Worm (Caenorhabditis elegans) whole organism, L2 larva: Measurements from ENCODE around the gene acl-6.

Source experiments
- C34F6.9 ChIP-seq: fragments of 150-350 bp; optimal IDR thresholded peaks from 2 replicates; lab custom pipeline; 2014; ENCODE audit warnings: missing biosample characterization, missing genetic modification characterization
- F13H6.1 ChIP-seq: sonication (generic microtip); optimal IDR thresholded peaks from 2 replicates; lab custom pipeline; 2016; ENCODE audit warnings: missing genetic modification characterization, missing compliant biosample characterization
- R02D3.7 ChIP-seq: fragments of 150-350 bp; optimal IDR thresholded peaks from 2 replicates; lab custom pipeline; 2014; ENCODE audit warnings: missing biosample characterization, missing genetic modification characterization
- ZK546.5 ChIP-seq: sonication (generic microtip); optimal IDR thresholded peaks from 2 replicates; lab custom pipeline; 2017; ENCODE audit warnings: missing biosample characterization, missing genetic modification characterization
- alr-1 ChIP-seq: fragments of 150-350 bp; optimal IDR thresholded peaks from 2 replicates; lab custom pipeline; 2014; ENCODE audit warnings: missing biosample characterization, missing genetic modification characterization
- aly-2 ChIP-seq: fragments of 150-350 bp; optimal IDR thresholded peaks from 2 replicates; lab custom pipeline; 2014; ENCODE audit warnings: missing biosample characterization, missing genetic modification characterization
- ceh-16 ChIP-seq: fragments of 150-350 bp; optimal IDR thresholded peaks from 2 replicates; lab custom pipeline; 2014; ENCODE audit warnings: missing biosample characterization, missing genetic modification characterization
- crh-2 ChIP-seq: sonication (generic microtip); optimal IDR thresholded peaks from 2 replicates; lab custom pipeline; 2017; ENCODE audit warnings: missing biosample characterization, missing genetic modification characterization
- dmd-4 ChIP-seq: sonication (generic microtip); optimal IDR thresholded peaks from 2 replicates; lab custom pipeline; 2017; ENCODE audit warnings: missing biosample characterization, missing genetic modification characterization
- egl-27 ChIP-seq: sonication (generic microtip); optimal IDR thresholded peaks from 3 replicates; lab custom pipeline; 2017; ENCODE audit warnings: missing biosample characterization, missing genetic modification reagents, missing genetic modification characterization
- elt-1 ChIP-seq: fragments of 150-350 bp; optimal IDR thresholded peaks from 2 replicates; lab custom pipeline; 2014; ENCODE audit warnings: missing biosample characterization, missing genetic modification characterization
- fos-1 ChIP-seq: fragments of 150-350 bp; optimal IDR thresholded peaks from 2 replicates; lab custom pipeline; 2014; ENCODE audit warnings: missing biosample characterization, missing genetic modification characterization
- gmeb-1 ChIP-seq: fragments of 150-350 bp; optimal IDR thresholded peaks from 2 replicates; lab custom pipeline; 2014; ENCODE audit warnings: missing biosample characterization, missing genetic modification characterization
- lin-11 ChIP-seq: fragments of 150-350 bp; sonication (generic microtip); optimal IDR thresholded peaks from 2 replicates; lab custom pipeline; 2014; ENCODE audit warnings: missing biosample characterization, missing genetic modification characterization, inconsistent platforms, mixed read lengths
- lin-39 ChIP-seq: fragments of 150-350 bp; optimal IDR thresholded peaks from 2 replicates; lab custom pipeline; 2014; ENCODE audit warnings: missing biosample characterization, missing genetic modification reagents, missing genetic modification characterization
- mab-5 ChIP-seq: fragments of 150-350 bp; optimal IDR thresholded peaks from 2 replicates; lab custom pipeline; 2014; ENCODE audit warnings: missing biosample characterization, missing genetic modification characterization
- mbf-1 ChIP-seq: sonication (generic microtip); optimal IDR thresholded peaks from 2 replicates; lab custom pipeline; 2017; ENCODE audit warnings: missing biosample characterization, missing genetic modification characterization
- mdl-1 ChIP-seq, 2 experiments: fragments of 150-350 bp in 1 of 2; sonication (generic microtip) in 1 of 2; optimal IDR thresholded peaks; 2 replicates each; lab custom pipeline; 2017; ENCODE audit warnings: missing biosample characterization in 2 of 2, missing genetic modification characterization in 2 of 2
- nhr-10 ChIP-seq: sonication (generic microtip); optimal IDR thresholded peaks from 2 replicates; lab custom pipeline; 2017; ENCODE audit warnings: missing biosample characterization, missing genetic modification characterization
- nhr-11 ChIP-seq: fragments of 150-350 bp; optimal IDR thresholded peaks from 2 replicates; lab custom pipeline; 2014; ENCODE audit warnings: missing biosample characterization, missing genetic modification characterization
- nhr-12 ChIP-seq: fragments of 150-350 bp; optimal IDR thresholded peaks from 2 replicates; lab custom pipeline; 2014; ENCODE audit warnings: missing biosample characterization, missing genetic modification characterization
- nhr-129 ChIP-seq: fragments of 150-350 bp; optimal IDR thresholded peaks from 2 replicates; lab custom pipeline; 2014; ENCODE audit warnings: missing biosample characterization, missing genetic modification characterization
- nhr-21 ChIP-seq: fragments of 150-350 bp; optimal IDR thresholded peaks from 2 replicates; lab custom pipeline; 2014; ENCODE audit warnings: missing biosample characterization, missing genetic modification characterization
- nhr-23 ChIP-seq: fragments of 150-350 bp; optimal IDR thresholded peaks from 2 replicates; lab custom pipeline; 2014; ENCODE audit warnings: missing biosample characterization, missing genetic modification reagents, missing genetic modification characterization
- nhr-25 ChIP-seq: fragments of 150-350 bp; sonication (generic microtip); optimal IDR thresholded peaks from 3 replicates; lab custom pipeline; 2014; ENCODE audit warnings: missing biosample characterization, missing genetic modification characterization
- nhr-6 ChIP-seq: fragments of 150-350 bp; optimal IDR thresholded peaks from 2 replicates; lab custom pipeline; 2014; ENCODE audit warnings: missing biosample characterization, missing genetic modification characterization
- nhr-77 ChIP-seq: fragments of 150-350 bp; optimal IDR thresholded peaks from 2 replicates; lab custom pipeline; 2014; ENCODE audit warnings: missing biosample characterization, missing genetic modification characterization
- peb-1 ChIP-seq: fragments of 150-350 bp; optimal IDR thresholded peaks from 2 replicates; lab custom pipeline; 2014; ENCODE audit warnings: missing biosample characterization, missing genetic modification characterization
- sem-4 ChIP-seq: fragments of 150-350 bp; optimal IDR thresholded peaks from 2 replicates; lab custom pipeline; 2014; ENCODE audit warnings: missing biosample characterization, missing genetic modification reagents, missing genetic modification characterization
- skn-1 ChIP-seq: sonication (generic microtip); optimal IDR thresholded peaks from 2 replicates; lab custom pipeline; 2017; ENCODE audit warnings: missing biosample characterization, missing genetic modification characterization
- sma-3 ChIP-seq: sonication (generic microtip); optimal IDR thresholded peaks from 2 replicates; lab custom pipeline; 2016; ENCODE audit warnings: missing genetic modification reagents, missing genetic modification characterization, missing compliant biosample characterization
- sma-9 ChIP-seq, 2 experiments: fragments of 150-350 bp in 1 of 2; sonication (generic microtip) in 1 of 2; optimal IDR thresholded peaks; 2 replicates each; lab custom pipeline; 2014 to 2016; ENCODE audit warnings: missing genetic modification characterization in 2 of 2, mild to moderate bottlenecking in 1 of 2, missing biosample characterization in 1 of 2, missing compliant biosample characterization in 1 of 2, missing genetic modification reagents in 1 of 2, moderate library complexity in 1 of 2
- snpc-4 ChIP-seq: fragments of 150-350 bp; optimal IDR thresholded peaks from 2 replicates; lab custom pipeline; 2014; ENCODE audit warnings: missing biosample characterization, missing genetic modification characterization
- unc-62 ChIP-seq: fragments of 150-350 bp; optimal IDR thresholded peaks from 2 replicates; lab custom pipeline; 2014; ENCODE audit warnings: missing biosample characterization, missing genetic modification reagents, missing genetic modification characterization
- zag-1 ChIP-seq: fragments of 150-350 bp; optimal IDR thresholded peaks from 2 replicates; lab custom pipeline; 2014; ENCODE audit warnings: missing biosample characterization, missing genetic modification characterization
- ztf-1 ChIP-seq: fragments of 200-800 bp; sonication (Bioruptor generic); conservative IDR thresholded peaks from 2 replicates; pipeline ENCODE4 v1.3.6; 2022; ENCODE audit warnings: missing genetic modification characterization, missing compliant biosample characterization
- ztf-11 ChIP-seq: sonication (generic microtip); optimal IDR thresholded peaks from 2 replicates; lab custom pipeline; 2017; ENCODE audit warnings: missing biosample characterization, missing genetic modification characterization
- ztf-4 ChIP-seq: fragments of 150-350 bp; optimal IDR thresholded peaks from 2 replicates; lab custom pipeline; 2014; ENCODE audit warnings: missing biosample characterization, missing genetic modification characterization

acl-6 gene

ce11 chrV:5425008-5425407 is 8.2 kb upstream of the acl-6 start (continued):
- TF ChIP-seq fos-1 (tag; lab: Kevin White, UChicago) (peak; percentile 97), elt-1 (tag; lab: Kevin White, UChicago) (peak; percentile 97)
- TF ChIP-seq, all 48 proteins: peak for 16

ce11 chrV:5426337-5426736 is 6.8 kb upstream of the acl-6 start:
- TF ChIP-seq nhr-25 (tag; lab: Kevin White, UChicago) (peak; percentile 28), alr-1 (tag; lab: Kevin White, UChicago) (no peak), mab-5 (tag; lab: Kevin White, UChicago) (no peak), skn-1 (tag; lab: Kevin White, UChicago) (no peak), lin-11 (no peak), nhr-129 (tag; lab: Kevin White, UChicago) (no peak), ceh-16 (tag; lab: Kevin White, UChicago) (peak; percentile 72), snpc-4 (tag; lab: Kevin White, UChicago) (no peak), R02D3.7 (no peak), unc-62 (GFP tag; lab: Kevin White, UChicago) (no peak), ztf-1 (no peak), F13H6.1 (tag; lab: Kevin White, UChicago) (no peak), elt-1 (tag; lab: Kevin White, UChicago) (peak; percentile 86), nhr-77 (tag; lab: Kevin White, UChicago) (no peak), dmd-4 (no peak), gmeb-1 (tag; lab: Kevin White, UChicago) (no peak), aly-2 (tag; lab: Kevin White, UChicago) (no peak), sma-3 (no peak), nhr-10 (tag; lab: Kevin White, UChicago) (no peak), nhr-23 (tag; lab: Kevin White, UChicago) (peak; percentile 65), egl-27 (tag; lab: Kevin White, UChicago) (no peak), crh-2 (tag; lab: Kevin White, UChicago) (no peak), sem-4 (tag; lab: Kevin White, UChicago) (no peak), ztf-11 (tag; lab: Kevin White, UChicago) (no peak), sma-9 (GFP tag; optimal IDR thresholded peaks at IDR 0.05; lab: Kevin White, UChicago) (peak; percentile 67), sma-9 (tag; optimal IDR thresholded peaks at IDR 0.05; lab: Kevin White, UChicago) (no peak), fos-1 (tag; lab: Kevin White, UChicago) (no peak), nhr-12 (tag; lab: Kevin White, UChicago) (no peak), peb-1 (no peak)

- TF ChIP-seq nhr-129 (tag; lab: Kevin White, UChicago) (no peak), mbf-1 (no peak), crh-2 (tag; lab: Kevin White, UChicago) (no peak), nhr-21 (no peak), nhr-10 (tag; lab: Kevin White, UChicago) (no peak), nhr-6 (tag; lab: Kevin White, UChicago) (no peak), mdl-1 (tag; optimal IDR thresholded peaks at IDR 0.05; lab: Kevin White, UChicago) (no peak), ZK546.5 (tag; lab: Kevin White, UChicago) (no peak), unc-62 (GFP tag; lab: Kevin White, UChicago) (no peak), nhr-23 (tag; lab: Kevin White, UChicago) (no peak)
These were observed 5.3 kb upstream of the acl-6 start, which contains the start of gene rhr-1 for ce11 chrV:5427860-5428259. TSS of gene rhr-1 (plus strand) at chrV:5428160.

ce11 chrV:5432499-5432898 is 687 bp upstream of the acl-6 start, which contains the start of gene F08F3.8:
TSS of gene F08F3.8 (minus strand) at chrV:5432599.
- TF ChIP-seq nhr-11 (tag; lab: Kevin White, UChicago), result no peak
- TF ChIP-seq ceh-16 (tag; lab: Kevin White, UChicago), result no peak
- TF ChIP-seq ztf-4 (tag; lab: Kevin White, UChicago), result no peak
- no peak for TF ChIP-seq lin-11
- TF ChIP-seq peb-1, result no peak
- TF ChIP-seq lin-39 (tag; lab: Kevin White, UChicago), result no peak
- no peak for TF ChIP-seq C34F6.9 (tag; lab: Kevin White, UChicago)
- TF ChIP-seq fos-1 (tag; lab: Kevin White, UChicago), result no peak
- no peak for TF ChIP-seq alr-1 (tag; lab: Kevin White, UChicago)
- no peak for TF ChIP-seq nhr-6 (tag; lab: Kevin White, UChicago)
- TF ChIP-seq zag-1 (tag; lab: Kevin White, UChicago), result no peak
- TF ChIP-seq, all 48 proteins: peak for 0
